Fruit fly (Drosophila melanogaster) whole organism: ENCODE measurements around the gene CG14630.

Experiments used
- EcR ChIP-seq, 2 experiments: fragments of >200 bp; optimal IDR thresholded peaks; 2 replicates each; lab custom pipeline; 2017; ENCODE audit warnings: missing biosample characterization in 2 of 2, missing genetic modification characterization in 2 of 2, missing genetic modification reagents in 2 of 2
- psq ChIP-seq: fragments of >200 bp; optimal IDR thresholded peaks from 2 replicates; lab custom pipeline; 2017

DNA sequence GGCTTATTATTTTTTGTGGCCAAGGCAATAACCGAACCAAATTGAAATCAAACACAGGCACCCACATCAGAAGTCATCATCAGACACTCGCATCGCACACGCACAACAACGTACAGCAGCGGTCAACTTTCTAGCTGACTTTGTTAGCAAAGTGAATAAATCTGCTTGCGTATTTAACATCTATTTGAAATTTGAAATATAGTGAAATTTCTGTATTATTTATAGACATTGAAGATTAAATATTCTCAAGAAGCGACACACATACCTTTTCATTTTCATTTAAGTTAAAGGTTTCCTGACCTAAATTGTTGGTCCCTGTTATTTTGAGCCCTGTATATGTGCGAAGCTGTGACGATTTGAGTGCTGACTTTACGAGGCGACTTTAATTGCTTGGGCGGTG lies 32.4 kb upstream of the CG14630 start:
- TF ChIP-seq psq (lab: Kevin White, UChicago) = no peak
- no peak for TF ChIP-seq EcR (GFP tag; optimal IDR thresholded peaks at IDR 0.05; lab: Kevin White, UChicago)
